Worm (Caenorhabditis elegans) whole organism, L3 larva: Measurements from ENCODE around the gene M02B1.3.

Source experiments
- ZK546.5 ChIP-seq: sonication (generic microtip); optimal IDR thresholded peaks from 2 replicates; lab custom pipeline; 2017; ENCODE audit warnings: missing biosample characterization, missing genetic modification characterization
- aly-2 ChIP-seq: fragments of 150-350 bp; optimal IDR thresholded peaks from 2 replicates; lab custom pipeline; 2014; ENCODE audit warnings: missing biosample characterization, missing genetic modification characterization
- ceh-16 ChIP-seq: sonication (generic microtip); optimal IDR thresholded peaks from 2 replicates; lab custom pipeline; 2017; ENCODE audit warnings: missing biosample characterization, missing genetic modification characterization
- ceh-28 ChIP-seq: fragments of 150-350 bp; optimal IDR thresholded peaks from 2 replicates; lab custom pipeline; 2014; ENCODE audit warnings: missing biosample characterization, missing genetic modification reagents, missing genetic modification characterization
- daf-12 ChIP-seq: fragments of 150-350 bp; optimal IDR thresholded peaks from 2 replicates; lab custom pipeline; 2014; ENCODE audit warnings: missing biosample characterization, missing genetic modification reagents, missing genetic modification characterization
- elt-2 ChIP-seq: sonication (generic microtip); optimal IDR thresholded peaks from 2 replicates; lab custom pipeline; 2016; ENCODE audit warnings: missing genetic modification reagents, mild to moderate bottlenecking, missing genetic modification characterization, missing compliant biosample characterization
- elt-3 ChIP-seq, 3 experiments: fragments of 150-350 bp in 1 of 3; sonication (generic microtip) in 2 of 3; optimal IDR thresholded peaks; 2 replicates in 2 of 3; 4 replicates in 1 of 3; lab custom pipeline; 2014 to 2017; ENCODE audit warnings: missing biosample characterization in 3 of 3, missing genetic modification characterization in 3 of 3
- eor-1 ChIP-seq, 2 experiments: fragments of 150-350 bp; optimal IDR thresholded peaks; 2 replicates each; lab custom pipeline; 2014 to 2018; ENCODE audit warnings: missing biosample characterization in 2 of 2, missing genetic modification characterization in 2 of 2
- fkh-10 ChIP-seq: sonication (generic microtip); optimal IDR thresholded peaks from 2 replicates; lab custom pipeline; 2017; ENCODE audit warnings: missing biosample characterization, missing genetic modification reagents, missing genetic modification characterization
- fos-1 ChIP-seq: fragments of 150-350 bp; optimal IDR thresholded peaks from 2 replicates; lab custom pipeline; 2014; ENCODE audit warnings: missing biosample characterization, missing genetic modification characterization
- hmg-11 ChIP-seq: sonication (generic microtip); optimal IDR thresholded peaks from 2 replicates; lab custom pipeline; 2016; ENCODE audit warnings: missing genetic modification characterization, missing compliant biosample characterization
- jun-1 ChIP-seq: fragments of 150-350 bp; optimal IDR thresholded peaks from 2 replicates; lab custom pipeline; 2014; ENCODE audit warnings: missing biosample characterization, missing genetic modification reagents, missing genetic modification characterization
- lin-15B ChIP-seq: fragments of 150-350 bp; optimal IDR thresholded peaks from 2 replicates; lab custom pipeline; 2014; ENCODE audit warnings: missing biosample characterization, missing genetic modification characterization
- lin-39 ChIP-seq: fragments of 150-350 bp; optimal IDR thresholded peaks from 2 replicates; lab custom pipeline; 2018; ENCODE audit warnings: missing biosample characterization, missing genetic modification reagents, missing genetic modification characterization
- lsy-12 ChIP-seq: sonication (generic microtip); optimal IDR thresholded peaks from 2 replicates; lab custom pipeline; 2016; ENCODE audit warnings: mild to moderate bottlenecking, missing genetic modification characterization, missing compliant biosample characterization
- mdl-1 ChIP-seq: fragments of 150-350 bp; optimal IDR thresholded peaks from 2 replicates; lab custom pipeline; 2014; ENCODE audit warnings: missing biosample characterization, missing genetic modification characterization
- mml-1 ChIP-seq: fragments of 150-350 bp; sonication (generic microtip); optimal IDR thresholded peaks from 3 replicates; lab custom pipeline; 2014; ENCODE audit warnings: missing biosample characterization, missing genetic modification characterization
- nfya-1 ChIP-seq: sonication (generic microtip); optimal IDR thresholded peaks from 2 replicates; lab custom pipeline; 2017; ENCODE audit warnings: missing genetic modification characterization, mild to moderate bottlenecking, missing compliant biosample characterization, antibody characterized with exemption, moderate library complexity; ENCODE audit not compliant: insufficient read depth
- nhr-11 ChIP-seq: fragments of 150-350 bp; optimal IDR thresholded peaks from 2 replicates; lab custom pipeline; 2014; ENCODE audit warnings: missing biosample characterization, missing genetic modification characterization
- nhr-12 ChIP-seq: fragments of 150-350 bp; optimal IDR thresholded peaks from 2 replicates; lab custom pipeline; 2014; ENCODE audit warnings: missing biosample characterization, missing genetic modification characterization
- nhr-23 ChIP-seq: fragments of 150-350 bp; optimal IDR thresholded peaks from 2 replicates; lab custom pipeline; 2014; ENCODE audit warnings: missing biosample characterization, missing genetic modification reagents, missing genetic modification characterization
- nhr-237 ChIP-seq: fragments of 150-350 bp; optimal IDR thresholded peaks from 2 replicates; lab custom pipeline; 2014; ENCODE audit warnings: missing biosample characterization, missing genetic modification characterization
- nhr-25 ChIP-seq: sonication (generic microtip); optimal IDR thresholded peaks from 2 replicates; lab custom pipeline; 2017; ENCODE audit warnings: missing biosample characterization, missing genetic modification characterization
- nhr-28 ChIP-seq: fragments of 150-350 bp; optimal IDR thresholded peaks from 2 replicates; lab custom pipeline; 2014; ENCODE audit warnings: missing biosample characterization, missing genetic modification characterization
- nhr-43 ChIP-seq: sonication (generic microtip); optimal IDR thresholded peaks from 2 replicates; lab custom pipeline; 2016; ENCODE audit warnings: mild to moderate bottlenecking, missing genetic modification characterization, missing compliant biosample characterization; ENCODE audit not compliant: poor library complexity, severe bottlenecking
- nhr-77 ChIP-seq: fragments of 150-350 bp; optimal IDR thresholded peaks from 2 replicates; lab custom pipeline; 2014; ENCODE audit warnings: missing biosample characterization, missing genetic modification characterization
- pha-4 ChIP-seq: fragments of 150-350 bp; optimal IDR thresholded peaks from 2 replicates; lab custom pipeline; 2014; ENCODE audit warnings: missing biosample characterization, missing genetic modification reagents, missing genetic modification characterization
- pqm-1 ChIP-seq: fragments of 150-350 bp; optimal IDR thresholded peaks from 2 replicates; lab custom pipeline; 2017; ENCODE audit warnings: missing biosample characterization, missing genetic modification characterization, inconsistent platforms
- sea-2 ChIP-seq: fragments of 150-350 bp; sonication (generic microtip); optimal IDR thresholded peaks from 4 replicates; lab custom pipeline; 2014; ENCODE audit warnings: missing biosample characterization, missing genetic modification reagents, missing genetic modification characterization
- skn-1 ChIP-seq: fragments of 150-350 bp; optimal IDR thresholded peaks from 2 replicates; lab custom pipeline; 2014; ENCODE audit warnings: missing biosample characterization, missing genetic modification characterization
- snpc-4 ChIP-seq: fragments of 150-350 bp; optimal IDR thresholded peaks from 2 replicates; lab custom pipeline; 2014; ENCODE audit warnings: missing biosample characterization, missing genetic modification characterization
- tbx-2 ChIP-seq: sonication (generic microtip); optimal IDR thresholded peaks from 2 replicates; lab custom pipeline; 2016; ENCODE audit warnings: mild to moderate bottlenecking, missing genetic modification characterization, missing compliant biosample characterization
- unc-39 ChIP-seq: sonication (generic microtip); optimal IDR thresholded peaks from 4 replicates; lab custom pipeline; 2017; ENCODE audit warnings: missing biosample characterization, missing genetic modification characterization
- zag-1 ChIP-seq: fragments of 150-350 bp; optimal IDR thresholded peaks from 2 replicates; lab custom pipeline; 2014; ENCODE audit warnings: missing biosample characterization, missing genetic modification characterization
- ztf-11 ChIP-seq: fragments of 150-350 bp; optimal IDR thresholded peaks from 2 replicates; lab custom pipeline; 2014; ENCODE audit warnings: missing biosample characterization, missing genetic modification characterization
- ztf-4 ChIP-seq: fragments of 150-350 bp; optimal IDR thresholded peaks from 2 replicates; lab custom pipeline; 2014; ENCODE audit warnings: missing biosample characterization, missing genetic modification characterization

M02B1.3 gene

DNA sequence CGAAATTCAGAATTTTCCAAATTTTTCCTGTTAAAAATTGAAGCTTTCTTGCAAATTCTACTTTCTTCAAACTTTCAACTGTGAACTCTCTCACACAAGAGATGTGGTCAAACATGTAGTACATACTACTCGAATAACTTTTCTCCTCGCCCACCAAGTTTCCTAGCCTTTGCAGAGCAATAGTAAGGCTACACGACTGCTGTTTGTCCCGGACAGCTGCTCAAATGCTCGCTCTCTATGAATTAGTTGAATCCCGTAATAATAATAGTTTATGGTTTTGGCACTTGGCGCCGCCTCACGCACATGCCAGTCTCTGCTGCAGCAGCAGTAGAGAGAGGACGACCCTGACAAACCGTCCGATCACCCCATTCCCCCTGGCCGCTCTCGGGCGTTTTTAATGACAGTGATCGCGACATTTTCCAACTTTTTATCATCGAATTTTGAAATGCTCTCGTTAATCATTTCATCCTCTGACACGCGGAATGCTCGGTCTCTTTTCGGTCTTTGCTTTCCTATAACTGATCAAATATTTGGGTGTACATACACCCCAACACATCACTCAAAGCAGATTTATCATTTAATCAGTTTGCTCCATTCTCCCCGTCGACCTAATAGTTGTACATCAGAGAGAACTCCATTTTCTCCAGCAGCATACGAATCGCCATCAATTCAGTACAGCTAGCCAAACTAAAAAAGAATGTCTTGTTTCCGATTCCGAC is 2.5 kb upstream of the M02B1.3 start:
- TF ChIP-seq ztf-11 (tag; lab: Kevin White, UChicago) (no peak), nfya-1 (tag; lab: Kevin White, UChicago) (no peak), elt-2 (peak; percentile 80), skn-1 (no peak), nhr-237 (tag; lab: Kevin White, UChicago) (no peak), daf-12 (no peak), snpc-4 (tag; lab: Kevin White, UChicago) (no peak), elt-3 (tag; optimal IDR thresholded peaks at IDR 0.05; lab: Kevin White, UChicago) (no peak), tbx-2 (tag; lab: Kevin White, UChicago) (no peak), jun-1 (tag; lab: Kevin White, UChicago) (peak; percentile 25), nhr-77 (tag; lab: Kevin White, UChicago) (no peak), sea-2 (GFP tag; lab: Kevin White, UChicago) (no peak), nhr-12 (tag; lab: Kevin White, UChicago) (no peak), nhr-25 (no peak), ceh-16 (no peak), ceh-28 (tag; lab: Kevin White, UChicago) (no peak), pqm-1 (tag; lab: Kevin White, UChicago) (peak; percentile 47), zag-1 (tag; lab: Kevin White, UChicago) (no peak), pha-4 (tag; lab: Kevin White, UChicago) (no peak), nhr-28 (tag; lab: Kevin White, UChicago) (no peak), ZK546.5 (tag; lab: Kevin White, UChicago) (no peak), ztf-4 (tag; lab: Kevin White, UChicago) (no peak), lsy-12 (tag; lab: Kevin White, UChicago) (no peak), eor-1 (tag; optimal IDR thresholded peaks at IDR 0.05; lab: Kevin White, UChicago) (no peak), unc-39 (no peak), lin-15B (tag; lab: Kevin White, UChicago) (no peak), fos-1 (tag; lab: Kevin White, UChicago) (no peak), hmg-11 (tag; lab: Kevin White, UChicago) (peak; percentile 30), mdl-1 (tag; lab: Kevin White, UChicago) (no peak), nhr-43 (tag; lab: Kevin White, UChicago) (no peak)

- no peak for TF ChIP-seq nhr-11 (tag; lab: Kevin White, UChicago)
- TF ChIP-seq pqm-1 (tag; lab: Kevin White, UChicago): no peak
- TF ChIP-seq elt-2: no peak
- TF ChIP-seq pha-4 (tag; lab: Kevin White, UChicago): peak; percentile 39
- no peak for TF ChIP-seq nhr-77 (tag; lab: Kevin White, UChicago)
- no peak for TF ChIP-seq skn-1
- peak; percentile 35 for TF ChIP-seq nhr-23 (tag; lab: Kevin White, UChicago)
- TF ChIP-seq sea-2 (GFP tag; lab: Kevin White, UChicago): no peak
- no peak for TF ChIP-seq unc-39
- TF ChIP-seq tbx-2 (tag; lab: Kevin White, UChicago): no peak
- no peak for TF ChIP-seq ZK546.5 (tag; lab: Kevin White, UChicago)
- TF ChIP-seq lin-39 (tag; lab: Kevin White, UChicago): no peak
- TF ChIP-seq fkh-10 (GFP tag; lab: Kevin White, UChicago): no peak
- TF ChIP-seq hmg-11 (tag; lab: Kevin White, UChicago): no peak
- no peak for TF ChIP-seq aly-2
- TF ChIP-seq ztf-11 (tag; lab: Kevin White, UChicago): no peak
- TF ChIP-seq mml-1 (tag; lab: Kevin White, UChicago): no peak
- TF ChIP-seq elt-3 (tag; optimal IDR thresholded peaks at IDR 0.05; lab: Kevin White, UChicago): no peak
- peak; percentile 33 for TF ChIP-seq nfya-1 (tag; lab: Kevin White, UChicago)
These were observed 1.9 kb upstream of the M02B1.3 start for ce11 chrIV:12834417-12834731.

ce11 chrIV:12835363-12835762 is 945 bp upstream of the M02B1.3 start:
- peak; percentile 11 for TF ChIP-seq nhr-25
- no peak for TF ChIP-seq tbx-2 (tag; lab: Kevin White, UChicago)

DNA sequence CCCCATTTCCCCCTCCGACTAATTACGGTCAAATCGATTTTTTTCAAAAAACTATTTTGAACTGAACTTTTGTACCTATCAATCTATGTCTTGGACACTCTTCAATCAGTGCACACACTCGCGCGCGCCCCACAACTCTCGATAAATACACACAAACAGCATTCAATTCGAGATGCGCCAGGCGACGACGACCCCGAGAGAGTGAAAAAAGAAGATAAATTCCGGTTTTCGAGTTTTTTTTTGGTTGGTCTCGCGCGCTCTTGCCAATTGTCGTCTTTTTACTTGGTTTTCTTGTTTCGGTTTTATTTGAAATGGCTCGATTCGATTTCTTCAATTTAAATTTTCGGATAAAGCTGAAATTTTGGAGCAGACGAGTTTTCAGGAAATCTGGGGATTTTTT is 4.0 kb downstream of the M02B1.3 start:
- TF ChIP-seq pha-4 (tag; lab: Kevin White, UChicago): peak; percentile 62
- TF ChIP-seq nhr-25: peak; percentile 5
- TF ChIP-seq fos-1 (tag; lab: Kevin White, UChicago): no peak
- TF ChIP-seq skn-1: no peak
- TF ChIP-seq elt-2: peak; percentile 17
- peak; percentile 40 for TF ChIP-seq hmg-11 (tag; lab: Kevin White, UChicago)
- peak; percentile 17 for TF ChIP-seq nfya-1 (tag; lab: Kevin White, UChicago)
- TF ChIP-seq ceh-28 (tag; lab: Kevin White, UChicago): no peak
